Worm (Caenorhabditis elegans) whole organism, L4 larva: ENCODE measurements around the gene Y54G2A.77.

Experiments used
- D1046.2 ChIP-seq: fragments of 200-800 bp; sonication (Bioruptor generic); IDR thresholded peaks from 2 replicates; pipeline ENCODE4 v1.3.6; 2022; ENCODE audit warnings: missing genetic modification characterization, missing compliant biosample characterization
- F44E2.7 ChIP-seq: fragments of 200-800 bp; sonication (Bioruptor generic); IDR thresholded peaks from 2 replicates; pipeline ENCODE4 v2.1.2; 2022; ENCODE audit warnings: missing genetic modification characterization, missing compliant biosample characterization
- F49E8.2 ChIP-seq: sonication (generic microtip); optimal IDR thresholded peaks from 2 replicates; lab custom pipeline; 2016; ENCODE audit warnings: missing compliant biosample characterization, mild to moderate bottlenecking, missing genetic modification characterization, borderline replicate concordance
- T20F7.1 ChIP-seq: fragments of 200-800 bp; sonication (Bioruptor generic); optimal IDR thresholded peaks from 2 replicates; lab custom pipeline; 2018; ENCODE audit warnings: mild to moderate bottlenecking, missing genetic modification characterization, missing compliant biosample characterization
- T26A8.4 ChIP-seq: fragments of 200-800 bp; sonication (Bioruptor generic); IDR thresholded peaks from 2 replicates; pipeline ENCODE4 v1.3.6; 2022; ENCODE audit warnings: missing genetic modification characterization, missing compliant biosample characterization
- Y105C5A.15 ChIP-seq: fragments of 200-800 bp; sonication (Bioruptor generic); IDR thresholded peaks from 2 replicates; pipeline ENCODE4 v1.3.6; 2022; ENCODE audit warnings: missing genetic modification characterization, missing compliant biosample characterization
- aha-1 ChIP-seq: fragments of 150-350 bp; peaks from one replicate; lab custom pipeline; 2014; ENCODE audit warnings: missing biosample characterization, missing genetic modification characterization
- attf-4 ChIP-seq: sonication (generic microtip); optimal IDR thresholded peaks from 3 replicates; lab custom pipeline; 2017; ENCODE audit warnings: missing biosample characterization, missing genetic modification characterization
- ceh-82 ChIP-seq: sonication (generic microtip); optimal IDR thresholded peaks from 2 replicates; lab custom pipeline; 2017; ENCODE audit warnings: missing biosample characterization, missing genetic modification characterization
- ctbp-1 ChIP-seq: fragments of 200-800 bp; sonication (Bioruptor generic); IDR thresholded peaks from 2 replicates; pipeline ENCODE4 v1.3.6; 2022; ENCODE audit warnings: missing genetic modification reagents, missing genetic modification characterization, missing compliant biosample characterization
- daf-8 ChIP-seq: fragments of 200-800 bp; sonication (Bioruptor generic); IDR thresholded peaks from 2 replicates; pipeline ENCODE4 v1.3.6; 2022; ENCODE audit warnings: missing genetic modification characterization, missing compliant biosample characterization
- dmd-8 ChIP-seq: fragments of 200-800 bp; sonication (Bioruptor generic); IDR thresholded peaks from 2 replicates; pipeline ENCODE4 v1.3.6; 2022; ENCODE audit warnings: missing genetic modification characterization, missing compliant biosample characterization
- duxl-1 ChIP-seq: sonication (generic microtip); optimal IDR thresholded peaks from 2 replicates; lab custom pipeline; 2016; ENCODE audit warnings: mild to moderate bottlenecking, missing genetic modification characterization, moderate library complexity, missing compliant biosample characterization; ENCODE audit not compliant: poor library complexity
- egl-43 ChIP-seq: fragments of 200-800 bp; sonication (Bioruptor generic); IDR thresholded peaks from 2 replicates; pipeline ENCODE4 v1.3.6; 2022; ENCODE audit warnings: missing genetic modification reagents, missing genetic modification characterization, missing compliant biosample characterization
- fkh-10 ChIP-seq: fragments of 150-350 bp; optimal IDR thresholded peaks from 2 replicates; lab custom pipeline; 2014; ENCODE audit warnings: missing biosample characterization, missing genetic modification reagents, missing genetic modification characterization
- fos-1 ChIP-seq: fragments of 150-350 bp; optimal IDR thresholded peaks from 2 replicates; lab custom pipeline; 2014; ENCODE audit warnings: missing biosample characterization, missing genetic modification characterization
- lin-1 ChIP-seq: fragments of 200-800 bp; sonication (Bioruptor generic); IDR thresholded peaks from 2 replicates; pipeline ENCODE4 v1.3.6; 2022; ENCODE audit warnings: missing genetic modification reagents, missing genetic modification characterization, missing compliant biosample characterization
- lin-13 ChIP-seq: fragments of 150-350 bp; optimal IDR thresholded peaks from 2 replicates; lab custom pipeline; 2014; ENCODE audit warnings: missing biosample characterization, missing genetic modification reagents, missing genetic modification characterization
- lin-38 ChIP-seq: fragments of 200-800 bp; sonication (Bioruptor generic); IDR thresholded peaks from 2 replicates; pipeline ENCODE4 v1.3.6; 2022; ENCODE audit warnings: missing genetic modification reagents, missing genetic modification characterization, missing compliant biosample characterization
- lin-39 ChIP-seq: fragments of 150-350 bp; optimal IDR thresholded peaks from 2 replicates; lab custom pipeline; 2014; ENCODE audit warnings: missing biosample characterization, missing genetic modification reagents, missing genetic modification characterization
- lsy-2 ChIP-seq, 2 experiments: fragments of 150-350 bp in 1 of 2; sonication (generic microtip) in 1 of 2; optimal IDR thresholded peaks; 2 replicates each; lab custom pipeline; 2014 to 2017; ENCODE audit warnings: missing biosample characterization in 2 of 2, missing genetic modification characterization in 2 of 2
- madf-5 ChIP-seq, 2 experiments: fragments of 200-800 bp; sonication (Bioruptor generic); IDR thresholded peaks; 2 replicates each; pipeline ENCODE4 v1.3.6; 2022; ENCODE audit warnings: missing compliant biosample characterization in 2 of 2, missing genetic modification characterization in 2 of 2
- madf-9 ChIP-seq: fragments of 200-800 bp; sonication (Bioruptor generic); conservative IDR thresholded peaks from 2 replicates; pipeline ENCODE4 v1.3.6; 2022; ENCODE audit warnings: missing genetic modification reagents, missing genetic modification characterization, missing compliant biosample characterization
- mdt-29 ChIP-seq: fragments of 200-800 bp; sonication (Bioruptor generic); IDR thresholded peaks from 2 replicates; pipeline ENCODE4 v1.3.6; 2022; ENCODE audit warnings: missing genetic modification reagents, missing genetic modification characterization, missing compliant biosample characterization
- mxl-3 ChIP-seq: fragments of 200-800 bp; sonication (Bioruptor generic); optimal IDR thresholded peaks from 2 replicates; lab custom pipeline; 2018; ENCODE audit warnings: mild to moderate bottlenecking, missing genetic modification characterization, missing compliant biosample characterization
- nhr-237 ChIP-seq: sonication (generic microtip); optimal IDR thresholded peaks from 2 replicates; lab custom pipeline; 2017; ENCODE audit warnings: missing biosample characterization, missing genetic modification characterization
- nhr-28 ChIP-seq: fragments of 150-350 bp; optimal IDR thresholded peaks from 2 replicates; lab custom pipeline; 2014; ENCODE audit warnings: missing biosample characterization, missing genetic modification characterization
- nhr-77 ChIP-seq: fragments of 150-350 bp; optimal IDR thresholded peaks from 2 replicates; lab custom pipeline; 2014; ENCODE audit warnings: missing biosample characterization, missing genetic modification characterization
- pha-4 ChIP-seq, 2 experiments: fragments of 150-350 bp in 1 of 2; fragments of 200-800 bp in 1 of 2; sonication (Bioruptor generic) in 1 of 2; IDR thresholded peaks in 1 of 2; optimal IDR thresholded peaks in 1 of 2; 2 replicates each; pipeline versions ENCODE4 v1.3.6 to Lab custom; 2014 to 2022; ENCODE audit warnings: missing genetic modification characterization in 2 of 2, missing genetic modification reagents in 2 of 2, missing biosample characterization in 1 of 2, missing compliant biosample characterization in 1 of 2
- php-3 ChIP-seq: fragments of 200-800 bp; sonication (Bioruptor generic); IDR thresholded peaks from 2 replicates; pipeline ENCODE4 v1.3.6; 2022; ENCODE audit warnings: missing genetic modification reagents, missing genetic modification characterization, missing compliant biosample characterization
- saeg-2 ChIP-seq: fragments of 200-800 bp; sonication (Bioruptor generic); IDR thresholded peaks from 2 replicates; pipeline ENCODE4 v1.3.6; 2022; ENCODE audit warnings: missing genetic modification reagents, missing genetic modification characterization, missing compliant biosample characterization
- sdz-12 ChIP-seq: fragments of 200-800 bp; sonication (Bioruptor generic); optimal IDR thresholded peaks from 2 replicates; lab custom pipeline; 2018; ENCODE audit warnings: mild to moderate bottlenecking, missing genetic modification characterization, missing compliant biosample characterization
- set-16 ChIP-seq: fragments of 200-800 bp; sonication (Bioruptor generic); IDR thresholded peaks from 2 replicates; pipeline ENCODE4 v1.3.6; 2022; ENCODE audit warnings: missing genetic modification reagents, missing genetic modification characterization, missing compliant biosample characterization
- unc-62 ChIP-seq, 3 experiments: fragments of 150-350 bp in 1 of 3; sonication (generic microtip); optimal IDR thresholded peaks in 2 of 3; peaks in 1 of 3; 1 replicate in 1 of 3; 2 replicates in 2 of 3; lab custom pipeline; 2014 to 2017; ENCODE audit warnings: missing biosample characterization in 3 of 3, missing genetic modification characterization in 3 of 3, missing genetic modification reagents in 3 of 3, missing genotype in 1 of 3
- zfp-3 ChIP-seq: fragments of 200-800 bp; sonication (Bioruptor generic); conservative IDR thresholded peaks from 2 replicates; pipeline ENCODE4 v1.3.6; 2022; ENCODE audit warnings: missing genetic modification reagents, missing genetic modification characterization, missing compliant biosample characterization

The Y54G2A.77 gene

ce11 chrIV:2756073-2756472, 6.4 kb upstream of the Y54G2A.77 start:
- TF ChIP-seq zfp-3 = 0 out of 2 replicates have a peak, but pooled peaks have one; percentile 34
- TF ChIP-seq lin-1 (GFP tag; lab: Robert Waterston, UW) = peak; percentile 54; the same call in 1 of the 2 replicates
- peak; percentile 54; the same call in 1 of the 2 replicates for TF ChIP-seq ctbp-1 (GFP tag; lab: Robert Waterston, UW)
- TF ChIP-seq saeg-2 = peak; percentile 59; the same call in 1 of the 2 replicates
- TF ChIP-seq madf-5 (GFP tag; IDR thresholded peaks at IDR 0.05; lab: Robert Waterston, UW) = 0 out of 4 replicates have a peak, but pooled peaks of 1 of the 2 experiments have one; percentile 21
- TF ChIP-seq mdt-29 (GFP tag; lab: Robert Waterston, UW) = peak; percentile 89
- TF ChIP-seq lin-38 = peak; percentile 59
- TF ChIP-seq D1046.2 = 0 out of 2 replicates have a peak, but pooled peaks have one; percentile 56
- TF ChIP-seq egl-43 (GFP tag; lab: Robert Waterston, UW) = peak; percentile 57; the same call in 1 of the 2 replicates
- peak; percentile 92 for TF ChIP-seq Y105C5A.15 (GFP tag; lab: Robert Waterston, UW)

- TF ChIP-seq dmd-8 (GFP tag; lab: Robert Waterston, UW) = no peak
- peak; percentile 59 for TF ChIP-seq aha-1 (tag; lab: Kevin White, UChicago)
- TF ChIP-seq ctbp-1 (GFP tag; lab: Robert Waterston, UW) = no peak
- TF ChIP-seq sdz-12 (GFP tag; lab: Kevin White, UChicago) = no peak
- TF ChIP-seq unc-62 (GFP tag; optimal IDR thresholded peaks at IDR 0.05 in 1 of 2; lab: Kevin White, UChicago) = peak in 1 of 2 experiments; percentile 66
- no peak for TF ChIP-seq unc-62 (tag; optimal IDR thresholded peaks at IDR 0.05; lab: Kevin White, UChicago)
These were observed 4.4 kb upstream of the Y54G2A.77 start for ce11 chrIV:2758079-2758478.

- TF ChIP-seq fkh-10 (GFP tag; lab: Kevin White, UChicago) (no peak), duxl-1 (tag; lab: Kevin White, UChicago) (no peak), madf-9 (GFP tag; lab: Robert Waterston, UW) (no peak), T20F7.1 (GFP tag; lab: Kevin White, UChicago) (no peak), daf-8 (GFP tag; lab: Robert Waterston, UW) (no peak), lin-13 (GFP tag; lab: Kevin White, UChicago) (no peak), T26A8.4 (GFP tag; lab: Robert Waterston, UW) (no peak), php-3 (GFP tag; lab: Robert Waterston, UW) (no peak), nhr-28 (tag; lab: Kevin White, UChicago) (no peak), lsy-2 (tag; optimal IDR thresholded peaks at IDR 0.05; lab: Kevin White, UChicago) (no peak), ceh-82 (no peak), fos-1 (tag; lab: Kevin White, UChicago) (no peak), nhr-237 (tag; lab: Kevin White, UChicago) (no peak), F49E8.2 (tag; lab: Kevin White, UChicago) (no peak), attf-4 (tag; lab: Kevin White, UChicago) (no peak), mxl-3 (GFP tag; lab: Kevin White, UChicago) (no peak), saeg-2 (no peak), nhr-77 (tag; lab: Kevin White, UChicago) (no peak), F44E2.7 (GFP tag; lab: Robert Waterston, UW) (no peak)
These were observed 3.3 kb upstream of the Y54G2A.77 start, which contains the start of gene Y54G2A.38 for ce11 chrIV:2759163-2759562. Y54G2A.38 (plus strand) TSS chrIV:2759463.

- TF ChIP-seq lin-39 (tag; lab: Kevin White, UChicago) (no peak), set-16 (GFP tag; lab: Robert Waterston, UW) (peak; percentile 63), pha-4 (GFP tag; IDR thresholded peaks at IDR 0.05; lab: Robert Waterston, UW) (no peak), pha-4 (tag; optimal IDR thresholded peaks at IDR 0.05; lab: Kevin White, UChicago) (no peak)
These were observed 1.0 kb upstream of the Y54G2A.77 start for ce11 chrIV:2761477-2761876.
